Fruit fly (Drosophila melanogaster): Measurements from ENCODE around the gene Atg2.

Atg2 gene

DNA sequence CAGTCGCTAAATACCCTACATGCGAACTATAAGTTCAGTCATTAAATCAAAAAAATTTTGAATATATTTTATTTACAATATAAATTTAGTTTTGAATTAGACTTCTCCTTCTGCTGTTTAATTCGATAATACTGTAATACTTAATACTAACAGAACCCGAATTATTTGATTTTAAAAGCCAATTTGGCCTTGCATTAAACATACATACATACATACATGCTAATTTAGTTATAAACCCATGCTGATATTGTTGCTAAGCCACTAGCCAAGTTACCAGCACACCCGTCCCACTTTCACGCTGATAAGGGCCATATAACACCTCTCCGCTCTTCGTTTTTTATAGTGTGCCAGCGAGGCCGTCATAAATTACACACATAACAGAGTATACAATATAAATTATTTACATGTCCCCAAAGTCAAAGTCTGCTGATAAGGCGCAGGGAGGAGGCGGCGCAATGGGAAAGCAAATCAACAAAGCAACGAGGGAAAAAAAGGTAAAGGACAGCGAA, 25.0 kb downstream of the Atg2 start (continued):
- no peak for TF ChIP-seq Sox15 (GFP tag; optimal IDR thresholded peaks at IDR 0.05)
- TF ChIP-seq cyc (GFP tag; optimal IDR thresholded peaks at IDR 0.05): peak; percentile 5
- no peak for TF ChIP-seq Hr38 (GFP tag; optimal IDR thresholded peaks at IDR 0.05)
- TF ChIP-seq Eip93F (GFP tag; optimal IDR thresholded peaks at IDR 0.05): no peak
- peak; percentile 31 for TF ChIP-seq CG34406 (GFP tag; optimal IDR thresholded peaks at IDR 0.05)
- no peak for TF ChIP-seq Smox (GFP tag; optimal IDR thresholded peaks at IDR 0.05)
- TF ChIP-seq CG9139 (GFP tag; optimal IDR thresholded peaks at IDR 0.05): peak; percentile 54
- peak; percentile 39 for TF ChIP-seq CG8632 (GFP tag; optimal IDR thresholded peaks at IDR 0.05)
- TF ChIP-seq CG31627 (GFP tag; optimal IDR thresholded peaks at IDR 0.05): no peak
- peak; percentile 95 for TF ChIP-seq fkh (GFP tag; optimal IDR thresholded peaks at IDR 0.05)
- TF ChIP-seq achi (GFP tag; optimal IDR thresholded peaks at IDR 0.05): no peak
- TF ChIP-seq fd59A (GFP tag; optimal IDR thresholded peaks at IDR 0.05): no peak
- TF ChIP-seq pdm3 (GFP tag; optimal IDR thresholded peaks at IDR 0.05): peak; percentile 21
- TF ChIP-seq acj6 (GFP tag; optimal IDR thresholded peaks at IDR 0.05): peak; percentile 7
- no peak for TF ChIP-seq lz (GFP tag; optimal IDR thresholded peaks at IDR 0.05)
- no peak for TF ChIP-seq CG8119 (GFP tag; IDR thresholded peaks at IDR 0.05)
- TF ChIP-seq Gug (GFP tag; IDR thresholded peaks at IDR 0.05): no peak
- no peak for TF ChIP-seq OdsH (GFP tag; optimal IDR thresholded peaks at IDR 0.05)
- TF ChIP-seq CG16779 (tag; optimal IDR thresholded peaks at IDR 0.05): peak; percentile 65
- TF ChIP-seq Sox102F (GFP tag; optimal IDR thresholded peaks at IDR 0.05): peak; percentile 39
- no peak for TF ChIP-seq net (GFP tag; optimal IDR thresholded peaks at IDR 0.05)

dm6 chr3L:2800329-2800728, 26.2 kb downstream of the Atg2 start:
- TF ChIP-seq CG34406 (GFP tag; optimal IDR thresholded peaks at IDR 0.05): peak; percentile 37
- peak; percentile 42 for TF ChIP-seq Hr39 (GFP tag; optimal IDR thresholded peaks at IDR 0.05)
- peak; percentile 48 for TF ChIP-seq spab (GFP tag; optimal IDR thresholded peaks at IDR 0.05)
- peak; percentile 48 for TF ChIP-seq CG31627 (GFP tag; optimal IDR thresholded peaks at IDR 0.05)
- no peak for TF ChIP-seq Sox15 (GFP tag; optimal IDR thresholded peaks at IDR 0.05)
- peak; percentile 47 for TF ChIP-seq Lpt (GFP tag; optimal IDR thresholded peaks at IDR 0.05)
- TF ChIP-seq CG9139 (GFP tag; optimal IDR thresholded peaks at IDR 0.05): no peak
- peak; percentile 76 for TF ChIP-seq CG6163 (GFP tag; IDR thresholded peaks at IDR 0.05)
- TF ChIP-seq svp (GFP tag): peak; percentile 42
- peak; percentile 83 for TF ChIP-seq Eip78C (GFP tag)
- TF ChIP-seq CG3919 (GFP tag; optimal IDR thresholded peaks at IDR 0.05): peak; percentile 66
- TF ChIP-seq net (GFP tag; optimal IDR thresholded peaks at IDR 0.05): peak; percentile 49
- peak; percentile 65 for TF ChIP-seq Ets96B (tag; optimal IDR thresholded peaks at IDR 0.05)
- TF ChIP-seq OdsH (GFP tag; optimal IDR thresholded peaks at IDR 0.05): peak; percentile 70
- peak; percentile 29 for TF ChIP-seq vri (GFP tag; optimal IDR thresholded peaks at IDR 0.05)
- TF ChIP-seq Smox (GFP tag; optimal IDR thresholded peaks at IDR 0.05): peak; percentile 46
- peak; percentile 43 for TF ChIP-seq dsx (GFP tag; optimal IDR thresholded peaks at IDR 0.05; ENCODE audit: poor library complexity, severe bottlenecking)
- TF ChIP-seq Eip75B (GFP tag; optimal IDR thresholded peaks at IDR 0.05): peak; percentile 50
- peak; percentile 59 for TF ChIP-seq esn (GFP tag; optimal IDR thresholded peaks at IDR 0.05)
- peak; percentile 37 for TF ChIP-seq cyc (GFP tag; optimal IDR thresholded peaks at IDR 0.05)
- no peak for TF ChIP-seq Blimp-1 (GFP tag; optimal IDR thresholded peaks at IDR 0.05)
- no peak for TF ChIP-seq CG8319 (GFP tag; optimal IDR thresholded peaks at IDR 0.05)
- peak; percentile 9 for TF ChIP-seq CG11902 (GFP tag; optimal IDR thresholded peaks at IDR 0.05)
- peak; percentile 13 for TF ChIP-seq fd59A (GFP tag; optimal IDR thresholded peaks at IDR 0.05)
- peak; percentile 65 for TF ChIP-seq achi (GFP tag; optimal IDR thresholded peaks at IDR 0.05)
- TF ChIP-seq Sox14 (GFP tag; optimal IDR thresholded peaks at IDR 0.05): peak; percentile 54
- peak; percentile 45 for TF ChIP-seq CG1621 (tag; optimal IDR thresholded peaks at IDR 0.05)
- peak; percentile 60 for TF ChIP-seq CG10669 (GFP tag; optimal IDR thresholded peaks at IDR 0.05)
- TF ChIP-seq CG11762 (GFP tag; optimal IDR thresholded peaks at IDR 0.05; ENCODE audit: insufficient read depth): no peak
- peak; percentile 60 for TF ChIP-seq CG3032 (tag; optimal IDR thresholded peaks at IDR 0.05)
- TF ChIP-seq Sox102F (GFP tag; optimal IDR thresholded peaks at IDR 0.05): peak; percentile 51
- no peak for TF ChIP-seq fd85E (GFP tag; optimal IDR thresholded peaks at IDR 0.05)
- TF ChIP-seq CG11294 (GFP tag; IDR thresholded peaks at IDR 0.05): 0 out of 2 replicates have a peak, but pooled peaks have one; percentile 40
- TF ChIP-seq Hr4 (GFP tag; optimal IDR thresholded peaks at IDR 0.05): peak; percentile 60
- TF ChIP-seq dac (GFP tag; optimal IDR thresholded peaks at IDR 0.05): peak; percentile 32
- peak; percentile 59 for TF ChIP-seq acj6 (GFP tag; optimal IDR thresholded peaks at IDR 0.05)
- TF ChIP-seq CG8119 (GFP tag; IDR thresholded peaks at IDR 0.05): peak; percentile 59
- TF ChIP-seq topi (GFP tag; optimal IDR thresholded peaks at IDR 0.05): peak; percentile 29
- TF ChIP-seq Met (GFP tag; optimal IDR thresholded peaks at IDR 0.05): peak; percentile 32
- peak; percentile 37 for TF ChIP-seq CG6276 (GFP tag; optimal IDR thresholded peaks at IDR 0.05)
- no peak for TF ChIP-seq fkh (GFP tag; optimal IDR thresholded peaks at IDR 0.05)
